Fruit fly (Drosophila melanogaster): Measurements from ENCODE around the gene CG11030.

DNA sequence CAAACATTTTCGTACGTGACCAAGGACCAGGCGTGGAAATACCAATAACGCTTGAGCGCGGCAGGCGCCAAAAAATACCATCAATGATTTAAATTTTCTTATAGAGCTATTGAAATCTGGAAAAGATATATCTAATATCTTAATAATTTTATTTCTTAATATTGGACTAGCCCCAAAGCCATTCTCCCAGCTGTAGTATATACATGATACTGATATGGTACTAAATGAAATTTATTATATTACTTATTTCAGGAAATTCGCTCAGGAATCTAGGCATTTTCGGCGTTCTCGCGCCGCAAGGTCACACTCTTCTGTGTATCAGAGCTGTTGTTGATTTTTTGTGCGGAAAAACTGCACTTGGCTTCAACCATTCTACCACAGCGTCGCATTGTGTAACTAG is 77.5 kb downstream of the CG11030 start, which contains the start of the genes CG14005 and CG7239:
- TF ChIP-seq Myc (optimal IDR thresholded peaks at IDR 0.05) (no peak), psq (optimal IDR thresholded peaks at IDR 0.05) (no peak), insv (optimal IDR thresholded peaks at IDR 0.05) (no peak), ttk (optimal IDR thresholded peaks at IDR 0.05) (no peak)
